Worm (Caenorhabditis elegans) whole organism, mixed stage, embryonic: ENCODE measurements around the gene memo-1.
A peak's percentile ranks its signal among the peaks of the same experiment; 100 is the strongest.

Experiments
- M03D4.4 ChIP-seq: sonication (generic microtip); optimal IDR thresholded peaks from 2 replicates; lab custom pipeline; 2017; ENCODE audit warnings: mild to moderate bottlenecking, missing genetic modification characterization, missing compliant biosample characterization
- bed-3 ChIP-seq: fragments of 200-800 bp; sonication (Bioruptor generic); optimal IDR thresholded peaks from 3 replicates; lab custom pipeline; 2018; ENCODE audit warnings: mild to moderate bottlenecking, missing genetic modification characterization, moderate library complexity, missing compliant biosample characterization
- blmp-1 ChIP-seq: fragments of 150-350 bp; optimal IDR thresholded peaks from 2 replicates; lab custom pipeline; 2014; ENCODE audit warnings: missing biosample characterization, missing genetic modification characterization
- ceh-39 ChIP-seq: fragments of 150-350 bp; optimal IDR thresholded peaks from 2 replicates; lab custom pipeline; 2014; ENCODE audit warnings: missing biosample characterization, missing genetic modification characterization
- ceh-43 ChIP-seq: fragments of 200-800 bp; sonication (Bioruptor generic); optimal IDR thresholded peaks from 2 replicates; lab custom pipeline; 2018; ENCODE audit warnings: mild to moderate bottlenecking, missing genetic modification characterization, moderate library complexity, missing compliant biosample characterization
- ceh-83 ChIP-seq: fragments of 200-800 bp; sonication (Bioruptor generic); optimal IDR thresholded peaks from 2 replicates; lab custom pipeline; 2018; ENCODE audit warnings: mild to moderate bottlenecking, missing genetic modification characterization, missing compliant biosample characterization
- ces-1 ChIP-seq: fragments of 150-350 bp; optimal IDR thresholded peaks from 2 replicates; lab custom pipeline; 2014; ENCODE audit warnings: missing biosample characterization, missing genetic modification reagents, missing genetic modification characterization
- drap-1 ChIP-seq: fragments of 200-800 bp; sonication (Bioruptor generic); optimal IDR thresholded peaks from 3 replicates; lab custom pipeline; 2018; ENCODE audit warnings: mild to moderate bottlenecking, missing genetic modification characterization, missing compliant biosample characterization
- elt-1 ChIP-seq: sonication (generic microtip); optimal IDR thresholded peaks from 2 replicates; lab custom pipeline; 2017; ENCODE audit warnings: missing genetic modification characterization, mild to moderate bottlenecking, missing compliant biosample characterization, antibody characterized with exemption, moderate library complexity, borderline replicate concordance; ENCODE audit not compliant: insufficient read depth
- flh-1 ChIP-seq: fragments of 200-800 bp; sonication (Bioruptor generic); optimal IDR thresholded peaks from 2 replicates; lab custom pipeline; 2018; ENCODE audit warnings: mild to moderate bottlenecking, missing genetic modification characterization, moderate library complexity, missing compliant biosample characterization
- ham-2 ChIP-seq: fragments of 200-800 bp; sonication (Bioruptor generic); optimal IDR thresholded peaks from 2 replicates; lab custom pipeline; 2018; ENCODE audit warnings: mild to moderate bottlenecking, missing genetic modification characterization, missing compliant biosample characterization
- hlh-1 ChIP-seq: fragments of 150-350 bp; optimal IDR thresholded peaks from 2 replicates; lab custom pipeline; 2014; ENCODE audit warnings: missing biosample characterization, missing genetic modification reagents, missing genetic modification characterization
- lin-32 ChIP-seq: fragments of 200-800 bp; sonication (Bioruptor generic); optimal IDR thresholded peaks from 2 replicates; lab custom pipeline; 2018; ENCODE audit warnings: mild to moderate bottlenecking, missing genetic modification characterization, missing compliant biosample characterization
- lsy-2 ChIP-seq: fragments of 150-350 bp; optimal IDR thresholded peaks from 2 replicates; lab custom pipeline; 2014; ENCODE audit warnings: missing biosample characterization, missing genetic modification characterization
- mab-5 ChIP-seq: fragments of 150-350 bp; optimal IDR thresholded peaks from 2 replicates; lab custom pipeline; 2014; ENCODE audit warnings: missing biosample characterization, missing genetic modification characterization
- mep-1 ChIP-seq: fragments of 150-350 bp; optimal IDR thresholded peaks from 2 replicates; lab custom pipeline; 2017; ENCODE audit warnings: missing biosample characterization, missing genetic modification reagents, missing genetic modification characterization, inconsistent platforms
- nhr-12 ChIP-seq: fragments of 150-350 bp; optimal IDR thresholded peaks from 2 replicates; lab custom pipeline; 2014; ENCODE audit warnings: missing biosample characterization, missing genetic modification characterization
- nhr-2 ChIP-seq: fragments of 150-350 bp; optimal IDR thresholded peaks from 2 replicates; lab custom pipeline; 2014; ENCODE audit warnings: missing biosample characterization, missing genetic modification characterization
- nhr-28 ChIP-seq: fragments of 150-350 bp; optimal IDR thresholded peaks from 2 replicates; lab custom pipeline; 2014; ENCODE audit warnings: missing biosample characterization, missing genetic modification characterization
- nhr-76 ChIP-seq: sonication (generic microtip); optimal IDR thresholded peaks from 2 replicates; lab custom pipeline; 2017; ENCODE audit warnings: missing biosample characterization, missing genetic modification characterization
- pha-4 ChIP-seq: fragments of 150-350 bp; optimal IDR thresholded peaks from 2 replicates; lab custom pipeline; 2018; ENCODE audit warnings: missing biosample characterization, missing genetic modification reagents, missing genetic modification characterization
- sem-2 ChIP-seq: fragments of 200-800 bp; sonication (Bioruptor generic); optimal IDR thresholded peaks from 2 replicates; lab custom pipeline; 2018; ENCODE audit warnings: mild to moderate bottlenecking, missing genetic modification characterization, missing compliant biosample characterization
- sptf-1 ChIP-seq: sonication (generic microtip); optimal IDR thresholded peaks from 2 replicates; lab custom pipeline; 2017; ENCODE audit warnings: mild to moderate bottlenecking, missing genetic modification characterization, moderate library complexity, missing compliant biosample characterization
- tbx-8 ChIP-seq: fragments of 200-800 bp; sonication (Bioruptor generic); optimal IDR thresholded peaks from 2 replicates; lab custom pipeline; 2018; ENCODE audit warnings: mild to moderate bottlenecking, missing genetic modification characterization, moderate library complexity, missing compliant biosample characterization
- unc-120 ChIP-seq: sonication (generic microtip); optimal IDR thresholded peaks from 2 replicates; lab custom pipeline; 2017; ENCODE audit warnings: missing genetic modification characterization, missing compliant biosample characterization; ENCODE audit not compliant: poor library complexity, severe bottlenecking
- unc-39 ChIP-seq: fragments of 150-350 bp; optimal IDR thresholded peaks from 2 replicates; lab custom pipeline; 2014; ENCODE audit warnings: missing biosample characterization, missing genetic modification characterization
- zip-8 ChIP-seq: fragments of 150-350 bp; optimal IDR thresholded peaks from 2 replicates; lab custom pipeline; 2014; ENCODE audit warnings: missing biosample characterization, missing genetic modification characterization
- ztf-11 ChIP-seq: fragments of 150-350 bp; optimal IDR thresholded peaks from 2 replicates; lab custom pipeline; 2014; ENCODE audit warnings: missing biosample characterization, missing genetic modification characterization

memo-1 gene

ce11 chrV:7814601-7815000, 32.4 kb downstream of the memo-1 start, which contains the start of gene ZK742.6:
ZK742.6 (minus strand) TSS chrV:7814942.
- TF ChIP-seq unc-120 (tag; lab: Kevin White, UChicago): no peak
- TF ChIP-seq, all 35 proteins: peak for 0

- TF ChIP-seq pha-4 (tag; lab: Kevin White, UChicago) (peak; percentile 31), sptf-1 (tag; lab: Kevin White, UChicago) (no peak)
These were observed 35.2 kb downstream of the memo-1 start, which contains the start of gene ZK742.4 for ce11 chrV:7811758-7812157. ZK742.4 (minus strand) TSS chrV:7811792.

- no peak for TF ChIP-seq zip-8
- TF ChIP-seq mab-5 (tag; lab: Kevin White, UChicago): no peak
- TF ChIP-seq sptf-1 (tag; lab: Kevin White, UChicago): no peak
- no peak for TF ChIP-seq ces-1 (GFP tag; lab: Kevin White, UChicago)
- no peak for TF ChIP-seq nhr-12 (tag; lab: Kevin White, UChicago)
- TF ChIP-seq sem-2 (GFP tag; lab: Kevin White, UChicago): no peak
- TF ChIP-seq bed-3 (GFP tag; lab: Kevin White, UChicago): no peak
- no peak for TF ChIP-seq ham-2 (GFP tag; lab: Kevin White, UChicago)
These were observed 36.4 kb downstream of the memo-1 start for ce11 chrV:7810591-7810990.

- TF ChIP-seq ham-2 (GFP tag; lab: Kevin White, UChicago) (no peak), ztf-11 (tag; lab: Kevin White, UChicago) (no peak), ceh-43 (no peak), ceh-39 (tag; lab: Kevin White, UChicago) (no peak), hlh-1 (tag; lab: Kevin White, UChicago) (no peak), tbx-8 (no peak), mab-5 (tag; lab: Kevin White, UChicago) (no peak), nhr-28 (tag; lab: Kevin White, UChicago) (no peak), nhr-2 (no peak), sem-2 (GFP tag; lab: Kevin White, UChicago) (no peak)
These were observed 37.4 kb downstream of the memo-1 start, which contains the start of gene ZK742.3 for ce11 chrV:7809320-7810256. ZK742.3 (minus strand) TSS chrV:7809912.

ce11 chrV:7808444-7808843, 38.5 kb downstream of the memo-1 start:
- TF ChIP-seq elt-1 (tag; lab: Kevin White, UChicago) (no peak), nhr-28 (tag; lab: Kevin White, UChicago) (no peak), ztf-11 (tag; lab: Kevin White, UChicago) (no peak), mab-5 (tag; lab: Kevin White, UChicago) (no peak), hlh-1 (tag; lab: Kevin White, UChicago) (no peak), nhr-12 (tag; lab: Kevin White, UChicago) (no peak), lsy-2 (tag; lab: Kevin White, UChicago) (no peak)

ce11 chrV:7806629-7807028, 40.3 kb downstream of the memo-1 start:
- TF ChIP-seq bed-3 (GFP tag; lab: Kevin White, UChicago) (no peak), lin-32 (no peak), sptf-1 (tag; lab: Kevin White, UChicago) (no peak), drap-1 (GFP tag; lab: Kevin White, UChicago) (no peak), mab-5 (tag; lab: Kevin White, UChicago) (no peak), M03D4.4 (no peak)

ce11 chrV:7804801-7805163, 42.2 kb downstream of the memo-1 start, which contains the start of gene xpo-1:
xpo-1 (plus strand) TSS chrV:7805064.
- TF ChIP-seq ces-1 (GFP tag; lab: Kevin White, UChicago): no peak
- no peak for TF ChIP-seq ham-2 (GFP tag; lab: Kevin White, UChicago)
- TF ChIP-seq mep-1 (tag; lab: Kevin White, UChicago): no peak
- no peak for TF ChIP-seq unc-39 (tag; lab: Kevin White, UChicago)
- TF ChIP-seq nhr-76: no peak
- no peak for TF ChIP-seq bed-3 (GFP tag; lab: Kevin White, UChicago)
- no peak for TF ChIP-seq blmp-1
- no peak for TF ChIP-seq ceh-83 (GFP tag; lab: Kevin White, UChicago)
- no peak for TF ChIP-seq flh-1
- TF ChIP-seq M03D4.4: no peak
- no peak for TF ChIP-seq sptf-1 (tag; lab: Kevin White, UChicago)
